Worm (Caenorhabditis elegans): Measurements from ENCODE around the gene C01G5.5.

C01G5.5 gene

DNA sequence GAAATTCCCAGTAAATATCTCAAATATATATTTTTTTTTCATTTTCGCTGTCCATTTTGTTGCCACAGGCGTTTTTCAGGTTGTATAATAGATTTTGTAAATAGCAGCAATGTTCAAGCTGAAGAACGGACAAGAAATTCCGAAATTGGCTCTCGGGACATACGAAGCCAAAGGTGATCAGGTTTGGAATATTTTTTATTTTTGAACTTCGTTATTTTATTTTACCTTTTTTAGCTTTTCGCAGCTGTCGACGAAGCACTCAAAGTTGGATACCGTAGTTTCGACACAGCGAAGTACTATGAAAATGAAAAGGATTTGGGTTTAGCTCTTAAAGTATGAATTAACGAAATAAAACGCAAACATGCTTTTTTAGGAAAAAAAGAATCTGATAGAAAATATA, at the start of gene C01G5.5:
Gene C01G5.5 (plus strand): TSS at position 80 of the 400 bp plus-strand sequence.
- TF ChIP-seq ceh-27 (GFP tag; optimal IDR thresholded peaks at IDR 0.05) (no peak), atf-7 (tag; optimal IDR thresholded peaks at IDR 0.05) (peak; percentile 7), ZK185.1 (tag; optimal IDR thresholded peaks at IDR 0.05; ENCODE audit: poor library complexity, severe bottlenecking) (no peak), nhr-80 (tag; optimal IDR thresholded peaks at IDR 0.05) (no peak), Y56A3A.18 (GFP tag; IDR thresholded peaks at IDR 0.05) (0 out of 2 replicates have a peak, but pooled peaks have one; percentile 36), Y53G8AR.9 (GFP tag; conservative IDR thresholded peaks at IDR 0.05) (no peak), snpc-4 (GFP tag; optimal IDR thresholded peaks at IDR 0.05) (no peak), snpc-4 (tag; optimal IDR thresholded peaks at IDR 0.05) (peak in 1 of 4 experiments; percentile 62), snpc-1.3 (tag; optimal IDR thresholded peaks at IDR 0.05; ENCODE audit: insufficient read depth) (no peak), ceh-79 (tag; optimal IDR thresholded peaks at IDR 0.05) (peak; percentile 34), attf-5 (GFP tag; optimal IDR thresholded peaks at IDR 0.05) (no peak), snpc-3.4 (tag; optimal IDR thresholded peaks at IDR 0.05) (no peak), gei-17 (GFP tag; optimal IDR thresholded peaks at IDR 0.05) (no peak), ztf-28 (GFP tag; IDR thresholded peaks at IDR 0.05) (no peak), lin-40 (tag; optimal IDR thresholded peaks at IDR 0.05) (no peak), somi-1 (GFP tag; optimal IDR thresholded peaks at IDR 0.05) (no peak), ets-4 (GFP tag; optimal IDR thresholded peaks at IDR 0.05) (no peak), F10E7.11 (tag; optimal IDR thresholded peaks at IDR 0.05) (no peak), madf-3 (GFP tag; IDR thresholded peaks at IDR 0.05) (no peak), cebp-1 (GFP tag; IDR thresholded peaks at IDR 0.05) (no peak), cebp-1 (tag; optimal IDR thresholded peaks at IDR 0.05) (peak; percentile 36), dox-1 (GFP tag; IDR thresholded peaks at IDR 0.05) (no peak), repo-1 (tag; optimal IDR thresholded peaks at IDR 0.05) (peak; percentile 10), F55B11.4 (tag; optimal IDR thresholded peaks at IDR 0.05; ENCODE audit: borderline replicate concordance, insufficient read depth) (no peak), F49E8.2 (tag; optimal IDR thresholded peaks at IDR 0.05; ENCODE audit: insufficient read depth) (no peak), dpl-1 (GFP tag; optimal IDR thresholded peaks at IDR 0.05) (no peak), ztf-25 (GFP tag; IDR thresholded peaks at IDR 0.05) (no peak), sea-2 (GFP tag; IDR thresholded peaks at IDR 0.05) (no peak), D2030.7 (GFP tag; IDR thresholded peaks at IDR 0.05) (no peak), nfyb-1 (GFP tag; IDR thresholded peaks at IDR 0.05) (peak; percentile 50; the same call in 1 of the 2 replicates), ccch-3 (GFP tag; optimal IDR thresholded peaks at IDR 0.05) (no peak), F37B4.10 (GFP tag; IDR thresholded peaks at IDR 0.05) (no peak), Y95B8A.8 (GFP tag; IDR thresholded peaks at IDR 0.05) (0 out of 2 replicates have a peak, but pooled peaks have one; percentile 8), nhr-27 (tag; optimal IDR thresholded peaks at IDR 0.05) (no peak), snpc-1.1 (tag; optimal IDR thresholded peaks at IDR 0.05; ENCODE audit: insufficient read depth) (no peak)

DNA sequence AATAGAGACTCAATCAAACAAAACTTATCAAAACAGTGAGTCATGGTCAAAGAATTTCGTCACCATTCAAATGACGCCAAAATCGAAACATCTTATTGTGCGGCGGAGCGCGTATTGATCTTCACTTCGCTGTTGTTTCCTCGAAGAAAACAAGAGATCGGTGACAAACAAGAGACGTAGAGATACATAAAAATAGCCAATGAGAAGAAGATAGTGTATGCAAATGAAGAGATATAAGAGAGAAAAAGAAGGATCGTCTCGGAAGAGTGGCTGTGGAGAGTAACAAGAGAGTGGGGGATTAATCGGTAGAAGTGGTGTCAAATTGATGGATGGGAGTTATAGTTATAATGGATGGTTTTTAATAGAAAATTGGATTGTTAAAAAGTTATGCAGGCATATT, 49.7 kb upstream of the C01G5.5 start:
- TF ChIP-seq attf-5 (GFP tag; optimal IDR thresholded peaks at IDR 0.05) (peak; percentile 13), egl-18 (GFP tag; IDR thresholded peaks at IDR 0.05) (no peak), snpc-4 (GFP tag; optimal IDR thresholded peaks at IDR 0.05) (no peak), snpc-4 (tag; optimal IDR thresholded peaks at IDR 0.05) (peak in 1 of 4 experiments; percentile 14), F55B11.4 (tag; optimal IDR thresholded peaks at IDR 0.05; ENCODE audit: borderline replicate concordance, insufficient read depth) (no peak), hrde-1 (tag; optimal IDR thresholded peaks at IDR 0.05; ENCODE audit: borderline replicate concordance) (no peak), hmg-1.2 (GFP tag; IDR thresholded peaks at IDR 0.05) (peak; percentile 72; the same call in 1 of the 2 replicates), lin-35 (GFP tag; optimal IDR thresholded peaks at IDR 0.05) (peak in 1 of 3 experiments; percentile 58), lsy-27 (tag; optimal IDR thresholded peaks at IDR 0.05; ENCODE audit: borderline replicate concordance, insufficient read depth) (no peak)

Measured in whole organism, young adult.